Worm (Caenorhabditis elegans) whole organism, midembryonic: ENCODE results near the gene T02C5.1.

Experiments
- T22C8.4 ChIP-seq: fragments of 200-800 bp; sonication (Bioruptor generic); IDR thresholded peaks from 2 replicates; pipeline ENCODE4 v1.3.6; 2022; ENCODE audit warnings: missing genetic modification characterization, missing compliant biosample characterization
- cog-1 ChIP-seq: sonication (generic microtip); optimal IDR thresholded peaks from 2 replicates; lab custom pipeline; 2016; ENCODE audit warnings: missing genetic modification characterization, missing compliant biosample characterization
- klf-2 ChIP-seq: fragments of 200-800 bp; sonication (Bioruptor generic); conservative IDR thresholded peaks from 2 replicates; pipeline ENCODE4 v1.3.6; 2022; ENCODE audit warnings: missing genetic modification reagents, missing genetic modification characterization, missing compliant biosample characterization
- med-1 ChIP-seq: sonication (generic microtip); optimal IDR thresholded peaks from 2 replicates; lab custom pipeline; 2017; ENCODE audit warnings: missing genetic modification characterization, mild to moderate bottlenecking, missing compliant biosample characterization, antibody characterized with exemption, missing genetic modification reagents; ENCODE audit not compliant: insufficient read depth
- ref-1 ChIP-seq: fragments of 200-800 bp; sonication (Bioruptor generic); conservative IDR thresholded peaks from 2 replicates; pipeline ENCODE4 v1.3.6; 2022; ENCODE audit warnings: missing genetic modification reagents, missing genetic modification characterization, missing compliant biosample characterization
- ztf-23 ChIP-seq: fragments of 200-800 bp; sonication (Bioruptor generic); IDR thresholded peaks from 2 replicates; pipeline ENCODE4 v1.3.6; 2022; ENCODE audit warnings: missing genetic modification reagents, missing genetic modification characterization, missing compliant biosample characterization

DNA sequence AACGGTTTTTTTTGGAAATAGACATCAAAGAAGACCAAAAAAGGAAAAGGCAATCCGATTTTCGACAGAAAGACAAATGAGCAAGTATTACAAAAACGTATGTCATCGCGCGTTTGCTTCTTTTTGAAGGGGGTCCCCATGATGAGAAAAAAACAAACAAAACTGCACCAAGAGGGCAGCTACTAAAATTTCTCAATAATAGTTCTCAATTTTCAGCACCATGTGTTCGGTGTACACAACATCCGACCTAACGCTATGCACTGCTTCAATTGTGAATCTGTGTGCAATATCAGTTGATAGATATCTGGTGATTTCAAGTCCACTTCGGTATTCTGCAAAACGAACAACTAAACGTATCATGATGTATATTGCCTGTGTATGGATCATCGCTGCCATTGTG, 20.2 kb upstream of the T02C5.1 start:
- no peak for TF ChIP-seq klf-2 (GFP tag; lab: Robert Waterston, UW)
- TF ChIP-seq ref-1 (GFP tag; lab: Robert Waterston, UW) = no peak
- no peak for TF ChIP-seq T22C8.4 (GFP tag; lab: Robert Waterston, UW)
- no peak for TF ChIP-seq cog-1 (tag; lab: Kevin White, UChicago)
- no peak for TF ChIP-seq med-1
- no peak for TF ChIP-seq ztf-23 (GFP tag; lab: Robert Waterston, UW)
